Fruit fly (Drosophila melanogaster): ENCODE results near the gene Pdp.

The Pdp gene

dm6 chrX:7734131-7734930, at the start of gene Pdp, which contains the start of gene Rab39 (continued):
- TF ChIP-seq CG15336 (GFP tag; IDR thresholded peaks at IDR 0.05): peak; percentile 59
- TF ChIP-seq Smox (GFP tag; optimal IDR thresholded peaks at IDR 0.05): peak; percentile 76
- TF ChIP-seq Sox102F (GFP tag; optimal IDR thresholded peaks at IDR 0.05): peak; percentile 9
- peak; percentile 24 for TF ChIP-seq Blimp-1 (GFP tag; optimal IDR thresholded peaks at IDR 0.05)
- peak; percentile 90 for TF ChIP-seq Eip78C (GFP tag)
- TF ChIP-seq CG8319 (GFP tag; optimal IDR thresholded peaks at IDR 0.05): peak; percentile 39
- TF ChIP-seq achi (GFP tag; optimal IDR thresholded peaks at IDR 0.05): peak; percentile 73
- TF ChIP-seq CG16779 (tag; optimal IDR thresholded peaks at IDR 0.05): no peak
- peak; percentile 59 for TF ChIP-seq Eip75B (GFP tag; optimal IDR thresholded peaks at IDR 0.05)
- no peak for TF ChIP-seq spab (GFP tag; optimal IDR thresholded peaks at IDR 0.05)

dm6 chrX:7777905-7778304, 43.5 kb upstream of the Pdp start, which contains the start of gene CG32718:
Gene CG32718 (plus strand): TSS chrX:7778205.
- TF ChIP-seq Gug (GFP tag; IDR thresholded peaks at IDR 0.05) (no peak), lz (GFP tag; optimal IDR thresholded peaks at IDR 0.05) (no peak), net (GFP tag; optimal IDR thresholded peaks at IDR 0.05) (no peak)

dm6 chrX:7768147-7768787, 33.8 kb upstream of the Pdp start, which contains the start of gene CG34338:
Gene CG34338 (plus strand): TSS chrX:7768737.
- TF ChIP-seq achi (GFP tag; optimal IDR thresholded peaks at IDR 0.05) (no peak), CG11762 (GFP tag; optimal IDR thresholded peaks at IDR 0.05; ENCODE audit: insufficient read depth) (no peak), CG9139 (GFP tag; optimal IDR thresholded peaks at IDR 0.05) (no peak), CG10669 (GFP tag; optimal IDR thresholded peaks at IDR 0.05) (no peak), Gug (GFP tag; IDR thresholded peaks at IDR 0.05) (no peak), Ets96B (tag; optimal IDR thresholded peaks at IDR 0.05) (no peak), CG6792 (GFP tag; optimal IDR thresholded peaks at IDR 0.05) (no peak), dac (GFP tag; optimal IDR thresholded peaks at IDR 0.05) (no peak), CG8632 (GFP tag; optimal IDR thresholded peaks at IDR 0.05) (no peak)

dm6 chrX:7764682-7765081, 30.2 kb upstream of the Pdp start, which contains the start of gene Ir7a:
Gene Ir7a (plus strand): TSS chrX:7764982.
- no peak for TF ChIP-seq OdsH (GFP tag; optimal IDR thresholded peaks at IDR 0.05)
- TF ChIP-seq CG15336 (GFP tag; IDR thresholded peaks at IDR 0.05): no peak
- no peak for TF ChIP-seq eg (GFP tag; IDR thresholded peaks at IDR 0.05)
- TF ChIP-seq Met (GFP tag; optimal IDR thresholded peaks at IDR 0.05): no peak
- no peak for TF ChIP-seq dac (GFP tag; optimal IDR thresholded peaks at IDR 0.05)
- TF ChIP-seq Smox (GFP tag; optimal IDR thresholded peaks at IDR 0.05): no peak
- no peak for TF ChIP-seq Ets96B (tag; optimal IDR thresholded peaks at IDR 0.05)
- TF ChIP-seq topi (GFP tag; optimal IDR thresholded peaks at IDR 0.05): no peak
- no peak for TF ChIP-seq CG3032 (tag; optimal IDR thresholded peaks at IDR 0.05)
- TF ChIP-seq CG10669 (GFP tag; optimal IDR thresholded peaks at IDR 0.05): no peak

- no peak for TF ChIP-seq CG8632 (GFP tag; optimal IDR thresholded peaks at IDR 0.05)
- no peak for TF ChIP-seq Met (GFP tag; optimal IDR thresholded peaks at IDR 0.05)
- TF ChIP-seq Hr38 (GFP tag; optimal IDR thresholded peaks at IDR 0.05): no peak
- no peak for TF ChIP-seq Blimp-1 (GFP tag; optimal IDR thresholded peaks at IDR 0.05)
- no peak for TF ChIP-seq CG31627 (GFP tag; optimal IDR thresholded peaks at IDR 0.05)
- no peak for TF ChIP-seq fd59A (GFP tag; optimal IDR thresholded peaks at IDR 0.05)
- TF ChIP-seq Sox15 (GFP tag; optimal IDR thresholded peaks at IDR 0.05): no peak
- no peak for TF ChIP-seq spab (GFP tag; optimal IDR thresholded peaks at IDR 0.05)
- TF ChIP-seq cyc (GFP tag; optimal IDR thresholded peaks at IDR 0.05): no peak
- no peak for TF ChIP-seq CG11902 (GFP tag; optimal IDR thresholded peaks at IDR 0.05)
Measured at dm6 chrX:7746342-7746741, 11.9 kb upstream of the Pdp start.
